Worm (Caenorhabditis elegans) whole organism, L1 larva: ENCODE measurements around the gene C03G6.21.

Experiments
- aha-1 ChIP-seq: fragments of 150-350 bp; optimal IDR thresholded peaks from 2 replicates; lab custom pipeline; 2014; ENCODE audit warnings: missing biosample characterization, missing genetic modification characterization
- alr-1 ChIP-seq: fragments of 200-800 bp; sonication (Bioruptor generic); optimal IDR thresholded peaks from 2 replicates; lab custom pipeline; 2018; ENCODE audit warnings: borderline replicate concordance, mild to moderate bottlenecking, missing genetic modification characterization, missing compliant biosample characterization
- aly-2 ChIP-seq: fragments of 150-350 bp; optimal IDR thresholded peaks from 2 replicates; lab custom pipeline; 2014; ENCODE audit warnings: missing biosample characterization, missing genetic modification characterization
- ama-1 ChIP-seq: fragments of 150-350 bp; optimal IDR thresholded peaks from 2 replicates; lab custom pipeline; 2014
- ceh-88 ChIP-seq: fragments of 200-800 bp; sonication (Bioruptor generic); IDR thresholded peaks from 2 replicates; pipeline ENCODE4 v1.3.6; 2022; ENCODE audit warnings: missing genetic modification characterization, missing compliant biosample characterization
- ceh-90 ChIP-seq: sonication (generic microtip); optimal IDR thresholded peaks from 2 replicates; lab custom pipeline; 2016; ENCODE audit warnings: missing genetic modification characterization, missing compliant biosample characterization
- efl-1 ChIP-seq, 4 experiments: fragments of 150-350 bp; optimal IDR thresholded peaks in 3 of 4; peaks in 1 of 4; 1 replicate in 1 of 4; 2 replicates in 3 of 4; lab custom pipeline; 2014; ENCODE audit warnings: missing biosample characterization in 2 of 4, missing genetic modification characterization in 2 of 4, missing genetic modification reagents in 2 of 4
- efl-3 ChIP-seq: fragments of 200-800 bp; sonication (Bioruptor generic); optimal IDR thresholded peaks from 2 replicates; lab custom pipeline; 2018; ENCODE audit warnings: mild to moderate bottlenecking, missing genetic modification characterization, missing compliant biosample characterization
- egl-27 ChIP-seq, 2 experiments: fragments of 150-350 bp in 1 of 2; sonication (generic microtip); optimal IDR thresholded peaks; 3 replicates each; lab custom pipeline; 2017 to 2018; ENCODE audit warnings: missing biosample characterization in 2 of 2, missing genetic modification characterization in 2 of 2, missing genetic modification reagents in 2 of 2
- hlh-17 ChIP-seq: fragments of 200-800 bp; sonication (Bioruptor generic); optimal IDR thresholded peaks from 2 replicates; lab custom pipeline; 2018; ENCODE audit warnings: missing genetic modification characterization, mild to moderate bottlenecking, missing compliant biosample characterization, moderate library complexity, borderline replicate concordance
- hlh-4 ChIP-seq: sonication (generic microtip); optimal IDR thresholded peaks from 2 replicates; lab custom pipeline; 2016; ENCODE audit warnings: mild to moderate bottlenecking, missing genetic modification characterization, missing compliant biosample characterization
- isw-1 ChIP-seq: fragments of 200-800 bp; sonication (Bioruptor generic); IDR thresholded peaks from 2 replicates; pipeline ENCODE4 v1.3.6; 2022; ENCODE audit warnings: missing genetic modification characterization, missing compliant biosample characterization
- jun-1 ChIP-seq: fragments of 150-350 bp; optimal IDR thresholded peaks from 2 replicates; lab custom pipeline; 2014; ENCODE audit warnings: missing biosample characterization, missing genetic modification reagents, missing genetic modification characterization
- lin-35 ChIP-seq, 2 experiments: fragments of 150-350 bp; optimal IDR thresholded peaks; 2 replicates each; lab custom pipeline; 2014; ENCODE audit warnings: missing biosample characterization in 2 of 2, missing genetic modification characterization in 2 of 2, missing genetic modification reagents in 2 of 2
- lin-39 ChIP-seq: fragments of 150-350 bp; optimal IDR thresholded peaks from 2 replicates; lab custom pipeline; 2014; ENCODE audit warnings: missing biosample characterization, missing genetic modification reagents, missing genetic modification characterization
- lir-3 ChIP-seq: sonication (generic microtip); optimal IDR thresholded peaks from 2 replicates; lab custom pipeline; 2016; ENCODE audit warnings: mild to moderate bottlenecking, missing genetic modification characterization, moderate library complexity, missing compliant biosample characterization; ENCODE audit not compliant: poor library complexity
- mep-1 ChIP-seq: fragments of 150-350 bp; optimal IDR thresholded peaks from 2 replicates; lab custom pipeline; 2014; ENCODE audit warnings: missing biosample characterization, missing genetic modification characterization
- nhr-11 ChIP-seq: fragments of 150-350 bp; optimal IDR thresholded peaks from 2 replicates; lab custom pipeline; 2014; ENCODE audit warnings: missing biosample characterization, missing genetic modification characterization
- nhr-12 ChIP-seq: sonication (generic microtip); optimal IDR thresholded peaks from 2 replicates; lab custom pipeline; 2017; ENCODE audit warnings: missing biosample characterization, missing genetic modification characterization
- nhr-19 ChIP-seq: fragments of 200-800 bp; sonication (Bioruptor generic); conservative IDR thresholded peaks from 2 replicates; pipeline ENCODE4 v1.3.6; 2022; ENCODE audit warnings: missing genetic modification characterization, missing compliant biosample characterization
- nhr-28 ChIP-seq: fragments of 150-350 bp; optimal IDR thresholded peaks from 2 replicates; lab custom pipeline; 2014; ENCODE audit warnings: missing biosample characterization, missing genetic modification characterization
- nhr-77 ChIP-seq: fragments of 150-350 bp; optimal IDR thresholded peaks from 2 replicates; lab custom pipeline; 2014; ENCODE audit warnings: missing biosample characterization, missing genetic modification characterization
- nhr-85 ChIP-seq: sonication (generic microtip); peaks from one replicate; lab custom pipeline; 2016; ENCODE audit warnings: missing genetic modification characterization, inconsistent platforms, missing compliant biosample characterization
- nhr-90 ChIP-seq: sonication (generic microtip); optimal IDR thresholded peaks from 2 replicates; lab custom pipeline; 2016; ENCODE audit warnings: mild to moderate bottlenecking, missing genetic modification characterization, missing compliant biosample characterization; ENCODE audit not compliant: poor library complexity
- pag-3 ChIP-seq: sonication (generic microtip); optimal IDR thresholded peaks from 2 replicates; lab custom pipeline; 2017; ENCODE audit warnings: missing genetic modification characterization, mild to moderate bottlenecking, missing compliant biosample characterization, antibody characterized with exemption, borderline replicate concordance; ENCODE audit not compliant: insufficient read depth
- pax-3 ChIP-seq: fragments of 200-800 bp; sonication (Bioruptor generic); optimal IDR thresholded peaks from 2 replicates; lab custom pipeline; 2018; ENCODE audit warnings: mild to moderate bottlenecking, missing genetic modification characterization, moderate library complexity, missing compliant biosample characterization
- pqm-1 ChIP-seq: sonication (generic microtip); optimal IDR thresholded peaks from 3 replicates; lab custom pipeline; 2017; ENCODE audit warnings: missing biosample characterization, missing genetic modification characterization
- snpc-4 ChIP-seq: fragments of 150-350 bp; optimal IDR thresholded peaks from 2 replicates; lab custom pipeline; 2014; ENCODE audit warnings: missing biosample characterization, missing genetic modification characterization
- tlp-1 ChIP-seq: fragments of 150-350 bp; optimal IDR thresholded peaks from 2 replicates; lab custom pipeline; 2014; ENCODE audit warnings: missing biosample characterization, missing genetic modification characterization
- unc-30 ChIP-seq: sonication (generic microtip); optimal IDR thresholded peaks from 2 replicates; lab custom pipeline; 2017; ENCODE audit warnings: missing biosample characterization, missing genetic modification characterization
- unc-98 ChIP-seq: fragments of 200-800 bp; sonication (Bioruptor generic); IDR thresholded peaks from 2 replicates; pipeline ENCODE4 v1.3.6; 2022; ENCODE audit warnings: missing genetic modification characterization, missing compliant biosample characterization
- xbp-1 ChIP-seq: sonication (generic microtip); optimal IDR thresholded peaks from 2 replicates; lab custom pipeline; 2016; ENCODE audit warnings: missing genetic modification characterization, missing compliant biosample characterization
- zag-1 ChIP-seq: fragments of 150-350 bp; optimal IDR thresholded peaks from 2 replicates; lab custom pipeline; 2014; ENCODE audit warnings: missing biosample characterization, missing genetic modification characterization
- ztf-11 ChIP-seq, 2 experiments: sonication (generic microtip); optimal IDR thresholded peaks; 2 replicates each; lab custom pipeline; 2016 to 2017; ENCODE audit warnings: missing genetic modification characterization in 2 of 2, missing biosample characterization in 1 of 2, missing compliant biosample characterization in 1 of 2
- ztf-4 ChIP-seq: fragments of 150-350 bp; optimal IDR thresholded peaks from 2 replicates; lab custom pipeline; 2014; ENCODE audit warnings: missing biosample characterization, missing genetic modification characterization

C03G6.21 gene

DNA sequence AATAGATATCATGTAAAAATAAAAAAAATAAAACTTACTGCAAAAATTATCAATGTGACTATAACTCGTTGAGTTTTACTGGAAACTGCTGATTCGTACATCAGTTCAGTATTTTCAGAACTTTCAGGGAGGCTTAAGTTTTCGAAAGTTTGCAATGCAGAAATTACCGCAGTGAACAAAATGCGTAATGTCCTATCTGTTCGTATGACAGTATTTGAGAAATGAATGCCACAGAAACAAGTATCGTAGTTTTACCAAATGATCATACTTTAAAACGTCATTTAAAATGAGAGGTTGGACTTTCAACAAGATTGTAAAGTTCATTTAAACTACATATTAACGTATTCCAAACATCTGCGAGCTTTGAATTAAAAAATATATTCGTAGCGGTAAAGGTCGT lies at the start of gene C03G6.21:
C03G6.21 (minus strand) TSS at position 101 of the 400 bp plus-strand sequence.
- TF ChIP-seq aha-1 = no peak
- no peak for TF ChIP-seq nhr-85 (tag; lab: Kevin White, UChicago)
- no peak for TF ChIP-seq mep-1 (tag; lab: Kevin White, UChicago)
- TF ChIP-seq nhr-77 (tag; lab: Kevin White, UChicago) = no peak
- no peak for TF ChIP-seq efl-1 (optimal IDR thresholded peaks at IDR 0.05; lab: Kevin White, UChicago)
- TF ChIP-seq efl-1 (GFP tag; optimal IDR thresholded peaks at IDR 0.05 in 1 of 2; lab: Kevin White, UChicago) = no peak
- no peak for TF ChIP-seq hlh-17 (GFP tag; lab: Kevin White, UChicago)
- TF ChIP-seq ceh-88 (GFP tag; lab: Robert Waterston, UW) = no peak
- TF ChIP-seq aly-2 = no peak
- TF ChIP-seq nhr-19 (GFP tag; lab: Robert Waterston, UW) = no peak
- no peak for TF ChIP-seq pag-3 (tag; lab: Kevin White, UChicago)
- TF ChIP-seq nhr-90 (tag; lab: Kevin White, UChicago) = no peak
- no peak for TF ChIP-seq lin-39 (tag; lab: Kevin White, UChicago)
- no peak for TF ChIP-seq pax-3
- no peak for TF ChIP-seq lin-35 (GFP tag; optimal IDR thresholded peaks at IDR 0.05; lab: Kevin White, UChicago)
- no peak for TF ChIP-seq nhr-12 (tag; lab: Kevin White, UChicago)
- TF ChIP-seq ztf-11 (tag; optimal IDR thresholded peaks at IDR 0.05; lab: Kevin White, UChicago) = no peak
- TF ChIP-seq tlp-1 (tag; lab: Kevin White, UChicago) = no peak
- TF ChIP-seq nhr-28 = no peak
- TF ChIP-seq xbp-1 (tag; lab: Kevin White, UChicago) = no peak

DNA sequence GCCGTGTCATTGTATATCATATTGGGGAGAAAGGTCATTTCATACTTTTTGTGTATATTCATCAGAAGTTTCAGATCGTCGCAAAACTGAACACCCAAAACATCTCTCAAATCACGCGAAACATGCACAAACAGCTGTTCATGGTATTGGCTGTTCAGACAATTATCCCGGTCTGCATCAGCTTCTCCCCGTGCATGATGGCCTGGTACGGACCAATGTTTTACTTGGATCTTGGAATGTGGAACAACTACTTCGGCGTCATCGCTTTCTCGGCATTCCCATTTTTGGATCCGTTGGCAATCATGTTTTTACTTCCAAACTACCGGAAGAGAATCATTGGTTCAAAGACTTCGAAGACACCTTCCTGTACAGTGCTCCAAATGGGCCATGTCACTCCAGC lies 46.9 kb upstream of the C03G6.21 start:
- TF ChIP-seq efl-3 (GFP tag; lab: Kevin White, UChicago) (no peak), xbp-1 (tag; lab: Kevin White, UChicago) (no peak), lin-39 (tag; lab: Kevin White, UChicago) (no peak), zag-1 (tag; lab: Kevin White, UChicago) (no peak), alr-1 (tag; lab: Kevin White, UChicago) (no peak), ztf-4 (tag; lab: Kevin White, UChicago) (no peak), jun-1 (no peak), ceh-88 (GFP tag; lab: Robert Waterston, UW) (no peak), efl-1 (optimal IDR thresholded peaks at IDR 0.05; lab: Kevin White, UChicago) (no peak), efl-1 (GFP tag; optimal IDR thresholded peaks at IDR 0.05 in 1 of 2; lab: Kevin White, UChicago) (no peak), unc-98 (GFP tag; lab: Robert Waterston, UW) (no peak), tlp-1 (tag; lab: Kevin White, UChicago) (no peak)

DNA sequence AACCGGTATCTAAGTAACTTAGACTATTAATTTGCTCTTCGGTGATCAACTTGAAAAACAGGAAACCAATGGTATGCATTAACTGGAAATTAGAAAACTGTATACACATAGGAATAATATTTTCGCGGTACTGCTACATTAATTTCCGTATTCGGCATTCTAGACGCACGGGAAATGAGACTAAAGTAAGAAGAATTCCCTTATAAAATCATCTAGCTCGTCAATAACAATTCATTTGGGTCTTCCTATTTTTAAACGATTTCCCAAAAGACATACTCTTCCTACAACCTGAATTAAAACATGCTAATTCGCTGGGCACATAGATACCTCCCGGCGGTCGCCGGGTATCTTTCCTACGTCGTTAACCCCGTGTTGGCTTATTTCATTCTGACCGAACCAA lies 45.8 kb upstream of the C03G6.21 start, which contains the start of gene srj-13:
srj-13 (plus strand) TSS at position 301 of the 400 bp plus-strand sequence.
- TF ChIP-seq egl-27 (tag; optimal IDR thresholded peaks at IDR 0.05; lab: Kevin White, UChicago) = no peak
- no peak for TF ChIP-seq ama-1
- no peak for TF ChIP-seq lin-39 (tag; lab: Kevin White, UChicago)
- TF ChIP-seq unc-30 (tag; lab: Kevin White, UChicago) = no peak
- TF ChIP-seq hlh-4 (tag; lab: Kevin White, UChicago) = no peak
- no peak for TF ChIP-seq pqm-1
- TF ChIP-seq xbp-1 (tag; lab: Kevin White, UChicago) = no peak
- TF ChIP-seq ceh-90 (tag; lab: Kevin White, UChicago) = no peak
- no peak for TF ChIP-seq aha-1
- TF ChIP-seq nhr-12 (tag; lab: Kevin White, UChicago) = no peak

DNA sequence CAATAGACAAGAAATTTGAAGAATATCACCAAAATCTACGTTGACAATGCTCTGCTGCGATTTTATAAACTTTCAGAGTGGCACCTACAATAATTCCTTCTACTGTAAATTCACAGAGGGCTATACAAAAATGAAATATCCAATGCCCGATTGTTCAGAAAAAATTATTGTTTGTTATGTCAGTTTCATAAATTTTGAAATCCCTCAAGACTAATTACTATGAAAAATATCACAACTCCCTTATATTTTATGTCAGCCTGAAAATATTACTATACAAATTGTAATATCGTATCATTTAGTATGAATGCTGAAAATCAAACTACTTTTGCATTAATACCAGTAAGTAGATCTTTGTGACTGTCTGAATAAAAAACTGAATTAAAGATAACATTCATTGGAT lies 44.0 kb upstream of the C03G6.21 start, which contains the start of gene srx-60:
srx-60 (plus strand) TSS at position 301 of the 400 bp plus-strand sequence.
- TF ChIP-seq nhr-11 = no peak
- TF ChIP-seq ceh-88 (GFP tag; lab: Robert Waterston, UW) = no peak
- no peak for TF ChIP-seq lir-3 (tag; lab: Kevin White, UChicago)
- TF ChIP-seq isw-1 = no peak
- TF ChIP-seq snpc-4 = no peak
